Fruit fly (Drosophila melanogaster): ENCODE results near the gene CG13887.
A peak's percentile ranks its signal among the peaks of the same experiment; 100 is the strongest.

CG13887 gene

dm6 chr3L:871713-872112, 34.1 kb downstream of the CG13887 start, which contains the start of gene Usp10 (continued):
- no peak for TF ChIP-seq dimm (GFP tag; IDR thresholded peaks at IDR 0.05)
- TF ChIP-seq Elba2 (GFP tag; optimal IDR thresholded peaks at IDR 0.05) = no peak
- no peak for TF ChIP-seq al (GFP tag; IDR thresholded peaks at IDR 0.05)
- TF ChIP-seq Stat92E (GFP tag; optimal IDR thresholded peaks at IDR 0.05) = peak in 1 of 3 experiments; percentile 9
- no peak for TF ChIP-seq Gsc (GFP tag; IDR thresholded peaks at IDR 0.05)
- TF ChIP-seq NfI (GFP tag; optimal IDR thresholded peaks at IDR 0.05) = no peak
- TF ChIP-seq CoRest (tag; optimal IDR thresholded peaks at IDR 0.05) = no peak
- TF ChIP-seq CG6791 (GFP tag; IDR thresholded peaks at IDR 0.05; ENCODE audit: partially characterized antibody) = peak; percentile 87
- TF ChIP-seq zfh1 (GFP tag; IDR thresholded peaks at IDR 0.05) = no peak
- TF ChIP-seq Ets65A (GFP tag) = no peak
- TF ChIP-seq ken (GFP tag; IDR thresholded peaks at IDR 0.05) = no peak
- TF ChIP-seq CG1024 (GFP tag; IDR thresholded peaks at IDR 0.05) = no peak
- no peak for TF ChIP-seq CG1792 (GFP tag; optimal IDR thresholded peaks at IDR 0.05)
- TF ChIP-seq CG3407 (GFP tag; optimal IDR thresholded peaks at IDR 0.05) = no peak
- no peak for TF ChIP-seq sima (GFP tag; optimal IDR thresholded peaks at IDR 0.05)
- TF ChIP-seq Kr (GFP tag; optimal IDR thresholded peaks at IDR 0.05) = no peak
- TF ChIP-seq H2.0 (GFP tag; IDR thresholded peaks at IDR 0.05) = no peak
- TF ChIP-seq Dek (tag; optimal IDR thresholded peaks at IDR 0.05) = no peak
- TF ChIP-seq danr (GFP tag; IDR thresholded peaks at IDR 0.05) = no peak
- TF ChIP-seq CG6254 (GFP tag; optimal IDR thresholded peaks at IDR 0.05) = no peak
- TF ChIP-seq z (GFP tag; IDR thresholded peaks at IDR 0.05) = no peak
- no peak for TF ChIP-seq CG7271 (tag; optimal IDR thresholded peaks at IDR 0.05)
- no peak for TF ChIP-seq ash1 (GFP tag; optimal IDR thresholded peaks at IDR 0.05)
- peak; percentile 78 for TF ChIP-seq CG1603 (tag; optimal IDR thresholded peaks at IDR 0.05)
- peak; percentile 48 for TF ChIP-seq CG15479 (GFP tag; optimal IDR thresholded peaks at IDR 0.05)
- TF ChIP-seq vfl (GFP tag; optimal IDR thresholded peaks at IDR 0.05) = no peak
- no peak for TF ChIP-seq slp2 (GFP tag; optimal IDR thresholded peaks at IDR 0.05)
- TF ChIP-seq Nf-YA (GFP tag; IDR thresholded peaks at IDR 0.05) = no peak
- TF ChIP-seq CG12219 (GFP tag; optimal IDR thresholded peaks at IDR 0.05) = no peak
- TF ChIP-seq zfh2 (GFP tag; optimal IDR thresholded peaks at IDR 0.05) = no peak
- TF ChIP-seq CG6654 (GFP tag; optimal IDR thresholded peaks at IDR 0.05) = no peak
- no peak for TF ChIP-seq Lim3 (GFP tag; IDR thresholded peaks at IDR 0.05)
- TF ChIP-seq CG32532 (GFP tag; IDR thresholded peaks at IDR 0.05) = no peak
- no peak for TF ChIP-seq klu (GFP tag; IDR thresholded peaks at IDR 0.05)
- TF ChIP-seq Deaf1 (tag; optimal IDR thresholded peaks at IDR 0.05) = no peak
- TF ChIP-seq CG4820 (GFP tag; optimal IDR thresholded peaks at IDR 0.05) = no peak
- no peak for TF ChIP-seq Asciz (GFP tag; optimal IDR thresholded peaks at IDR 0.05)
- no peak for TF ChIP-seq CG30403 (GFP tag; optimal IDR thresholded peaks at IDR 0.05)
- TF ChIP-seq CG18619 (GFP tag; optimal IDR thresholded peaks at IDR 0.05) = no peak
- no peak for TF ChIP-seq gcm (GFP tag; optimal IDR thresholded peaks at IDR 0.05)
- TF ChIP-seq HLH3B (GFP tag; IDR thresholded peaks at IDR 0.05) = no peak
- no peak for TF ChIP-seq ind (GFP tag; optimal IDR thresholded peaks at IDR 0.05)
- TF ChIP-seq CG16779 (GFP tag; IDR thresholded peaks at IDR 0.05) = no peak
- TF ChIP-seq CG11560 (tag; IDR thresholded peaks at IDR 0.05) = no peak
- no peak for TF ChIP-seq CG10209 (GFP tag; optimal IDR thresholded peaks at IDR 0.05)
- TF ChIP-seq CG4617 (GFP tag; optimal IDR thresholded peaks at IDR 0.05; ENCODE audit: borderline replicate concordance) = peak; percentile 88
- TF ChIP-seq CG1832 (GFP tag; optimal IDR thresholded peaks at IDR 0.05) = no peak
- no peak for TF ChIP-seq Ada2b (GFP tag; IDR thresholded peaks at IDR 0.05)
- 0 out of 2 replicates have a peak, but pooled peaks have one; percentile 7 for TF ChIP-seq sob (GFP tag; IDR thresholded peaks at IDR 0.05)
- TF ChIP-seq CkIIα-i1 (GFP tag; IDR thresholded peaks at IDR 0.05) = no peak
- no peak for TF ChIP-seq ro (GFP tag; IDR thresholded peaks at IDR 0.05)
- no peak for TF ChIP-seq CG6813 (GFP tag; optimal IDR thresholded peaks at IDR 0.05)
- no peak for TF ChIP-seq NC2α (GFP tag; optimal IDR thresholded peaks at IDR 0.05)
